Fruit fly (Drosophila melanogaster) whole organism, embryonic: ENCODE data around the gene Atg18b.

Experiments used
- Adf1 ChIP-seq: fragments of 200-800 bp; sonication (Bioruptor generic); IDR thresholded peaks from 2 replicates; pipeline ENCODE4 v1.3.6; 2022; ENCODE audit warnings: missing biosample characterization, missing genetic modification characterization
- CG10979 ChIP-seq: fragments of 200-800 bp; sonication (Bioruptor generic); optimal IDR thresholded peaks from 2 replicates; lab custom pipeline; 2018; ENCODE audit warnings: missing biosample characterization, mild to moderate bottlenecking, missing genetic modification characterization, moderate library complexity
- CG11398 ChIP-seq: fragments of 200-800 bp; sonication (Bioruptor generic); optimal IDR thresholded peaks from 2 replicates; lab custom pipeline; 2016; ENCODE audit warnings: missing biosample characterization, missing genetic modification characterization
- CG12391 ChIP-seq: fragments of 200-800 bp; sonication (Bioruptor generic); optimal IDR thresholded peaks from 3 replicates; lab custom pipeline; 2018; ENCODE audit warnings: missing biosample characterization, mild to moderate bottlenecking, missing genetic modification characterization, moderate library complexity
- CG13287 ChIP-seq: fragments of 200-800 bp; sonication (Bioruptor generic); IDR thresholded peaks from 2 replicates; pipeline ENCODE4 v1.3.6; 2022; ENCODE audit warnings: missing biosample characterization, missing genetic modification characterization; ENCODE audit not compliant: partially characterized antibody
- CG13624 ChIP-seq: fragments of 200-800 bp; sonication (Bioruptor generic); optimal IDR thresholded peaks from 2 replicates; lab custom pipeline; 2016; ENCODE audit warnings: missing biosample characterization, missing genetic modification characterization
- CG14014 ChIP-seq: fragments of 200-800 bp; sonication (Bioruptor generic); IDR thresholded peaks from 2 replicates; pipeline ENCODE4 v1.3.6; 2022; ENCODE audit warnings: missing biosample characterization, missing genetic modification characterization
- CG15479 ChIP-seq: fragments of 200-800 bp; sonication (Bioruptor generic); optimal IDR thresholded peaks from 3 replicates; lab custom pipeline; 2019; ENCODE audit warnings: missing biosample characterization, mild to moderate bottlenecking, missing genetic modification characterization, moderate library complexity
- CG17568 ChIP-seq: fragments of 200-800 bp; sonication (Bioruptor generic); optimal IDR thresholded peaks from 2 replicates; lab custom pipeline; 2018; ENCODE audit warnings: missing biosample characterization, mild to moderate bottlenecking, missing genetic modification characterization, moderate library complexity
- CG17829 ChIP-seq: fragments of 200-800 bp; optimal IDR thresholded peaks from 2 replicates; lab custom pipeline; 2019; ENCODE audit warnings: missing biosample characterization, mild to moderate bottlenecking, missing genetic modification characterization, moderate library complexity
- CG2199 ChIP-seq: fragments of 200-800 bp; sonication (Bioruptor generic); IDR thresholded peaks from 3 replicates; pipeline ENCODE4 v1.3.6; 2022; ENCODE audit warnings: missing biosample characterization, missing genetic modification characterization
- CG3163 ChIP-seq: fragments of 200-800 bp; sonication (Bioruptor generic); optimal IDR thresholded peaks from 3 replicates; lab custom pipeline; 2016; ENCODE audit warnings: missing biosample characterization, missing genetic modification characterization
- CG32767 ChIP-seq: fragments of 200-800 bp; sonication (Bioruptor generic); IDR thresholded peaks from 2 replicates; pipeline ENCODE4 v1.3.6; 2022; ENCODE audit warnings: missing biosample characterization, missing genetic modification characterization
- CG4360 ChIP-seq: fragments of 200-800 bp; sonication (Bioruptor generic); IDR thresholded peaks from 2 replicates; pipeline ENCODE4 v1.3.6; 2022; ENCODE audit warnings: missing biosample characterization, missing genetic modification characterization
- CG6689 ChIP-seq: fragments of 200-800 bp; sonication (Bioruptor generic); IDR thresholded peaks from 2 replicates; pipeline ENCODE4 v1.3.6; 2022; ENCODE audit warnings: missing biosample characterization, missing genetic modification characterization
- CG7987 ChIP-seq: fragments of 200-800 bp; sonication (Bioruptor generic); optimal IDR thresholded peaks from 2 replicates; lab custom pipeline; 2018; ENCODE audit warnings: missing biosample characterization, mild to moderate bottlenecking, missing genetic modification characterization, moderate library complexity
- CG8290 ChIP-seq, 3 experiments: fragments of 200-800 bp; sonication (Bioruptor generic); optimal IDR thresholded peaks; 2 replicates each; lab custom pipeline; 2016 to 2019; ENCODE audit warnings: missing biosample characterization in 3 of 3, missing genetic modification characterization in 3 of 3, mild to moderate bottlenecking in 2 of 3, moderate library complexity in 1 of 3
- CG8924 ChIP-seq: fragments of 200-800 bp; optimal IDR thresholded peaks from 3 replicates; lab custom pipeline; 2019; ENCODE audit warnings: missing biosample characterization, mild to moderate bottlenecking, missing genetic modification characterization, moderate library complexity
- CG9437 ChIP-seq: fragments of 200-800 bp; sonication (Bioruptor generic); optimal IDR thresholded peaks from 2 replicates; lab custom pipeline; 2018; ENCODE audit warnings: missing biosample characterization, mild to moderate bottlenecking, missing genetic modification characterization
- CTCF ChIP-seq: fragments of 200-800 bp; sonication (Bioruptor generic); optimal IDR thresholded peaks from 2 replicates; lab custom pipeline; 2017; ENCODE audit warnings: missing biosample characterization, mild to moderate bottlenecking, missing genetic modification characterization, moderate library complexity
- D19A ChIP-seq: fragments of 200-800 bp; optimal IDR thresholded peaks from 3 replicates; lab custom pipeline; 2019; ENCODE audit warnings: missing biosample characterization, mild to moderate bottlenecking, missing genetic modification characterization, moderate library complexity
- Deaf1 ChIP-seq: fragments of 200-800 bp; optimal IDR thresholded peaks from 3 replicates; lab custom pipeline; 2019; ENCODE audit warnings: missing biosample characterization, mild to moderate bottlenecking, missing genetic modification characterization, moderate library complexity
- E2f2 ChIP-seq: fragments of 200-800 bp; sonication (Bioruptor generic); IDR thresholded peaks from 2 replicates; pipeline ENCODE4 v1.3.6; 2022; ENCODE audit warnings: missing biosample characterization, missing genetic modification characterization
- HmgZ ChIP-seq: fragments of 200-800 bp; sonication (Bioruptor generic); optimal IDR thresholded peaks from 2 replicates; lab custom pipeline; 2018; ENCODE audit warnings: missing biosample characterization, mild to moderate bottlenecking, missing genetic modification characterization
- Hr78 ChIP-seq, 2 experiments: fragments of 200-800 bp in 1 of 2; fragments of >200 bp in 1 of 2; sonication (Bioruptor generic) in 1 of 2; optimal IDR thresholded peaks; 2 replicates each; lab custom pipeline; 2017 to 2019; ENCODE audit warnings: missing biosample characterization in 2 of 2, missing genetic modification characterization in 2 of 2, mild to moderate bottlenecking in 1 of 2, moderate library complexity in 1 of 2
- Lpt ChIP-seq: fragments of >200 bp; optimal IDR thresholded peaks from 2 replicates; lab custom pipeline; 2018; ENCODE audit warnings: missing biosample characterization, missing genetic modification characterization
- abd-A ChIP-seq: fragments of 200-800 bp; sonication (Bioruptor generic); optimal IDR thresholded peaks from 3 replicates; lab custom pipeline; 2019; ENCODE audit warnings: missing biosample characterization, mild to moderate bottlenecking, missing genetic modification characterization, moderate library complexity
- bbx ChIP-seq: fragments of 200-800 bp; sonication (Bioruptor generic); IDR thresholded peaks from 2 replicates; pipeline ENCODE4 v1.3.6; 2022; ENCODE audit warnings: missing biosample characterization, missing genetic modification characterization; ENCODE audit not compliant: partially characterized antibody
- chinmo ChIP-seq: fragments of 200-800 bp; sonication (Bioruptor generic); IDR thresholded peaks from 4 replicates; pipeline ENCODE4 v1.3.6; 2022; ENCODE audit warnings: missing biosample characterization, missing genetic modification characterization; ENCODE audit not compliant: partially characterized antibody
- chn ChIP-seq: fragments of 200-800 bp; sonication (Bioruptor generic); optimal IDR thresholded peaks from 2 replicates; lab custom pipeline; 2016; ENCODE audit warnings: missing biosample characterization, missing genetic modification characterization
- ci ChIP-seq: fragments of 200-800 bp; sonication (Bioruptor generic); IDR thresholded peaks from 3 replicates; pipeline ENCODE4 v1.3.6; 2022; ENCODE audit warnings: missing biosample characterization, missing genetic modification characterization
- ftz-f1 ChIP-seq: fragments of 200-800 bp; sonication (Bioruptor generic); optimal IDR thresholded peaks from 2 replicates; lab custom pipeline; 2016; ENCODE audit warnings: missing biosample characterization, missing genetic modification characterization
- gsb-n ChIP-seq: fragments of 200-800 bp; sonication (Bioruptor generic); optimal IDR thresholded peaks from 3 replicates; lab custom pipeline; 2018; ENCODE audit warnings: missing biosample characterization, mild to moderate bottlenecking, missing genetic modification characterization
- kni ChIP-seq: fragments of 200-800 bp; sonication (Bioruptor generic); optimal IDR thresholded peaks from 3 replicates; lab custom pipeline; 2017; ENCODE audit warnings: mild to moderate bottlenecking, missing biosample characterization, missing genetic modification reagents, missing genetic modification characterization
- knrl ChIP-seq: fragments of 200-800 bp; sonication (Bioruptor generic); IDR thresholded peaks from 3 replicates; pipeline ENCODE4 v1.3.6; 2022; ENCODE audit warnings: missing biosample characterization, missing genetic modification characterization; ENCODE audit not compliant: partially characterized antibody
- lbe ChIP-seq: fragments of 200-800 bp; sonication (Bioruptor generic); optimal IDR thresholded peaks from 2 replicates; lab custom pipeline; 2016; ENCODE audit warnings: missing biosample characterization, mild to moderate bottlenecking, missing genetic modification characterization
- pfk ChIP-seq: fragments of 200-800 bp; sonication (Bioruptor generic); optimal IDR thresholded peaks from 2 replicates; lab custom pipeline; 2018; ENCODE audit warnings: missing biosample characterization, mild to moderate bottlenecking, missing genetic modification characterization, moderate library complexity
- psq ChIP-seq: fragments of 200-800 bp; sonication (Bioruptor generic); optimal IDR thresholded peaks from 2 replicates; lab custom pipeline; 2017; ENCODE audit warnings: missing biosample characterization, missing genetic modification characterization
- scrt ChIP-seq: fragments of 200-800 bp; sonication (Bioruptor generic); optimal IDR thresholded peaks from 2 replicates; lab custom pipeline; 2018; ENCODE audit warnings: missing biosample characterization, mild to moderate bottlenecking, missing genetic modification characterization, moderate library complexity
- sd ChIP-seq: fragments of 200-800 bp; sonication (Bioruptor generic); optimal IDR thresholded peaks from 3 replicates; lab custom pipeline; 2018; ENCODE audit warnings: missing biosample characterization, mild to moderate bottlenecking, missing genetic modification characterization, moderate library complexity
- seq ChIP-seq: fragments of 200-800 bp; sonication (Bioruptor generic); IDR thresholded peaks from 2 replicates; pipeline ENCODE4 v1.3.6; 2022; ENCODE audit warnings: missing biosample characterization, missing genetic modification characterization
- sob ChIP-seq: fragments of 200-800 bp; sonication (Bioruptor generic); IDR thresholded peaks from 2 replicates; pipeline ENCODE4 v1.3.6; 2022; ENCODE audit warnings: missing biosample characterization, missing genetic modification characterization
- sr ChIP-seq: fragments of 200-800 bp; sonication (Bioruptor generic); IDR thresholded peaks from 3 replicates; pipeline ENCODE4 v1.3.6; 2022; ENCODE audit warnings: missing biosample characterization, missing genetic modification characterization
- stc ChIP-seq: fragments of 200-800 bp; sonication (Bioruptor generic); IDR thresholded peaks from 2 replicates; pipeline ENCODE4 v1.3.6; 2022; ENCODE audit warnings: missing biosample characterization, missing genetic modification characterization
- tll ChIP-seq, 2 experiments: fragments of 200-800 bp in 1 of 2; fragments of >200 bp in 1 of 2; sonication (Bioruptor generic) in 1 of 2; optimal IDR thresholded peaks; 2 replicates each; lab custom pipeline; 2017 to 2019; ENCODE audit warnings: missing biosample characterization in 2 of 2, missing genetic modification characterization in 2 of 2, mild to moderate bottlenecking in 1 of 2, moderate library complexity in 1 of 2
- tna ChIP-seq: fragments of 200-800 bp; sonication (Bioruptor generic); IDR thresholded peaks from 2 replicates; pipeline ENCODE4 v1.3.6; 2022; ENCODE audit warnings: missing biosample characterization, missing genetic modification characterization; ENCODE audit not compliant: partially characterized antibody
- twi ChIP-seq: fragments of 200-800 bp; optimal IDR thresholded peaks from 2 replicates; lab custom pipeline; 2019; ENCODE audit warnings: missing biosample characterization, mild to moderate bottlenecking, missing genetic modification characterization, moderate library complexity

Atg18b gene

DNA sequence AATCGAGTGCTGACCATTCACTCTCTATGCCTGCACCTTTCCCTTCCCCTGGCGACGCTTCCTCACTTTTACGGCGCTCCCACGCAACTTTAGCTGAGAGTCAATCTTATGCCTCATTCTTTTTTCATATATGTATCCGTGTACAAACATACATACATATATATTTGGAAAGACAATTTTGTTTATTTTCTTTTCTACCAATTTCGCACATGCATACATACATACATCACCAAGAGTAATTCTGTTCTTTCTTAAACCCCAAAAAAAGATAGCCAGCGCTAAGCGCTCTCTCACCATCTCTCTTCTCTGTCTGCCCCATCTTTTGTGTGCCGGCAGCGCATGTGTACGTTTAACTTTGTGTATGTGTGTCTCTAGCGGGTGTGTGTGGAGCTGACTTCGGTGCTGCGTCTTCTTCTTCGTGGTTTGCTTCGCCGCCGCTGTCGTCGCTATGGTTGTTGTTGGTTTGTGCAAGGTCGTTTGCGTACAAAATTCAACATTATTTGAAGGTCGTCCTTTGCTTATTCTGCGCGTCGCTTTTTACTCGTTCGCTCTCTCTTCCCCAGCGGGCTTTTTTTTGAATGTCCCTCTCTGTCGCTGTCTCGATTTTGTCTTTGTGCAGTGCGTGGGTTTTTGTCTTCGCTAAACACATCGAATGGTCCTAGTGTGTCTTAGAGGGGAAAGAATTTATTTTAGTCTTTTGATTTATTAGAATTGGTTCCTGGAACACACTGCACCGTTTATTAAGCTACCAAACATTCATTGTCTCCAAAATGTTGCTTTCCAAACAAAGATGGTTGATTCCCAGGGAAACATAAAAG is 30.4 kb upstream of the Atg18b start (continued):
- peak; percentile 68 for TF ChIP-seq sd (tag; lab: Kevin White, UChicago)
- peak; percentile 76 for TF ChIP-seq kni (GFP tag; lab: Kevin White, UChicago)
- TF ChIP-seq E2f2 (GFP tag; lab: Robert Waterston, UW) = peak; percentile 36; the same call in 1 of the 2 replicates
- peak; percentile 55 for TF ChIP-seq CTCF
- TF ChIP-seq ci = peak; percentile 9; the same call in 1 of the 3 replicates
- TF ChIP-seq CG13287 (GFP tag; lab: Robert Waterston, UW) = peak; percentile 56; the same call in 1 of the 2 replicates
- no peak; the same call in 1 of the 3 replicates for TF ChIP-seq sr (GFP tag; lab: Robert Waterston, UW)
- TF ChIP-seq seq (GFP tag; lab: Robert Waterston, UW) = peak; percentile 31; the same call in 1 of the 2 replicates
- peak; percentile 92 for TF ChIP-seq Deaf1 (tag; lab: Kevin White, UChicago)
- peak; percentile 46 for TF ChIP-seq CG15479 (GFP tag; lab: Kevin White, UChicago)
- TF ChIP-seq tna (GFP tag; lab: Robert Waterston, UW) = 0 out of 2 replicates have a peak, but pooled peaks have one; percentile 20
- 0 out of 2 replicates have a peak, but pooled peaks have one; percentile 16 for TF ChIP-seq CG6689 (GFP tag; lab: Robert Waterston, UW)
- 0 out of 2 replicates have a peak, but pooled peaks have one; percentile 26 for TF ChIP-seq bbx (GFP tag; lab: Robert Waterston, UW)
- TF ChIP-seq CG10979 (tag; lab: Kevin White, UChicago) = no peak
- TF ChIP-seq CG32767 (GFP tag; lab: Robert Waterston, UW) = peak; percentile 63; the same call in 1 of the 2 replicates
- peak; percentile 88 for TF ChIP-seq CG2199 (GFP tag; lab: Robert Waterston, UW)
- no peak for TF ChIP-seq Lpt
- TF ChIP-seq CG17568 (GFP tag; lab: Kevin White, UChicago) = peak; percentile 20
- peak; percentile 41 for TF ChIP-seq CG13624 (GFP tag; lab: Kevin White, UChicago)
- peak; percentile 17 for TF ChIP-seq CG17829 (tag; lab: Kevin White, UChicago)
- TF ChIP-seq Hr78 (GFP tag; optimal IDR thresholded peaks at IDR 0.05; lab: Kevin White, UChicago) = peak in 1 of 2 experiments; percentile 84
- peak; percentile 69 for TF ChIP-seq psq (GFP tag; lab: Kevin White, UChicago)
- peak; percentile 22 for TF ChIP-seq CG8924
- TF ChIP-seq gsb-n (tag; lab: Kevin White, UChicago) = no peak
- peak; percentile 96 for TF ChIP-seq CG4360 (GFP tag; lab: Robert Waterston, UW)
- no peak for TF ChIP-seq stc (GFP tag; lab: Robert Waterston, UW)
- TF ChIP-seq chinmo (GFP tag; lab: Robert Waterston, UW) = peak; percentile 100
- TF ChIP-seq CG11398 = no peak
- TF ChIP-seq HmgZ = peak; percentile 24
- 0 out of 2 replicates have a peak, but pooled peaks have one; percentile 21 for TF ChIP-seq sob (GFP tag; lab: Robert Waterston, UW)
- peak; percentile 15 for TF ChIP-seq scrt
- TF ChIP-seq abd-A (tag; lab: Kevin White, UChicago) = peak; percentile 91
- no peak for TF ChIP-seq pfk (GFP tag; lab: Kevin White, UChicago)
- peak; percentile 33 for TF ChIP-seq D19A (tag; lab: Kevin White, UChicago)
- no peak for TF ChIP-seq knrl
- TF ChIP-seq CG7987 (GFP tag; lab: Kevin White, UChicago) = peak; percentile 17
- peak; percentile 11 for TF ChIP-seq twi
- TF ChIP-seq CG12391 (tag; lab: Kevin White, UChicago) = no peak
- TF ChIP-seq CG3163 (GFP tag; lab: Kevin White, UChicago) = peak; percentile 69
- TF ChIP-seq lbe = peak; percentile 78
- peak; percentile 88 for TF ChIP-seq Adf1 (GFP tag; lab: Robert Waterston, UW)
- TF ChIP-seq CG8290 (GFP tag; optimal IDR thresholded peaks at IDR 0.05; lab: Kevin White, UChicago) = peak; percentile 11
- no peak for TF ChIP-seq CG8290 (tag; optimal IDR thresholded peaks at IDR 0.05; lab: Kevin White, UChicago)
- TF ChIP-seq chn = peak; percentile 29
- TF ChIP-seq CG14014 (GFP tag; lab: Robert Waterston, UW) = 0 out of 2 replicates have a peak, but pooled peaks have one; percentile 17
- no peak for TF ChIP-seq CG9437 (GFP tag; lab: Kevin White, UChicago)
- TF ChIP-seq ftz-f1 (GFP tag; lab: Kevin White, UChicago) = peak; percentile 100
- peak in 1 of 2 experiments; percentile 25 for TF ChIP-seq tll (GFP tag; optimal IDR thresholded peaks at IDR 0.05; lab: Kevin White, UChicago)
